Worm (Caenorhabditis elegans): ENCODE data around the gene tiar-1.

ce11 chrII:5680703-5681102 lies 33.9 kb downstream of the tiar-1 start, which contains the start of gene flp-27:
- TF ChIP-seq sox-2 (GFP tag; IDR thresholded peaks at IDR 0.05), result no peak
- no peak for TF ChIP-seq pha-2 (tag; optimal IDR thresholded peaks at IDR 0.05)
- TF ChIP-seq dve-1 (tag; optimal IDR thresholded peaks at IDR 0.05), result no peak
- no peak for TF ChIP-seq K09A11.1 (tag; optimal IDR thresholded peaks at IDR 0.05; ENCODE audit: insufficient read depth)
- no peak for TF ChIP-seq pax-1 (tag; optimal IDR thresholded peaks at IDR 0.05)
- TF ChIP-seq ama-1 (optimal IDR thresholded peaks at IDR 0.05), result no peak
